ENCODE assay signal across 3 fruit fly cellular contexts in genomic region chr3L:19168717-19169436, dm6.
A peak's percentile ranks its signal among the peaks of the same experiment; 100 is the strongest.
TF ChIP-seq lines count a peak whose summit lies in the region.

No protein-coding gene starts in this region.

- no peak for TF ChIP-seq CTCF in whole organism, embryonic (GFP tag; optimal IDR thresholded peaks at IDR 0.05; lab: Kevin White, UChicago)

TF ChIP-seq in whole organism, embryonic, 481 proteins besides CTCF, POLR2A, EP300 and RAD21 (continues in another document):
- TF ChIP-seq Hr39 (optimal IDR thresholded peaks at IDR 0.05; lab: Kevin White, UChicago): no peak
- peak; percentile 23 for TF ChIP-seq CG12769 (tag; optimal IDR thresholded peaks at IDR 0.05; lab: Kevin White, UChicago)
- TF ChIP-seq mld (GFP tag; IDR thresholded peaks at IDR 0.05; lab: Robert Waterston, UW; ENCODE audit: partially characterized antibody): no peak
- peak; percentile 47; the same call in 1 of the 2 replicates for TF ChIP-seq CG32532 (GFP tag; IDR thresholded peaks at IDR 0.05; lab: Robert Waterston, UW)
- TF ChIP-seq CG10267 (tag; optimal IDR thresholded peaks at IDR 0.05; lab: Kevin White, UChicago): no peak
- TF ChIP-seq caup (GFP tag; optimal IDR thresholded peaks at IDR 0.05; lab: Kevin White, UChicago; ENCODE audit: severe bottlenecking): peak; percentile 71
- peak; percentile 78 for TF ChIP-seq odd (GFP tag; optimal IDR thresholded peaks at IDR 0.05; lab: Kevin White, UChicago)
- TF ChIP-seq CG17829 (tag; optimal IDR thresholded peaks at IDR 0.05; lab: Kevin White, UChicago): no peak
- TF ChIP-seq CG10321 (GFP tag; IDR thresholded peaks at IDR 0.05; lab: Robert Waterston, UW): no peak
- TF ChIP-seq CG2199 (GFP tag; IDR thresholded peaks at IDR 0.05; lab: Robert Waterston, UW): peak; percentile 94; the same call in 2 of the 3 replicates
- peak; percentile 0 for TF ChIP-seq Meics (GFP tag; optimal IDR thresholded peaks at IDR 0.05; lab: Kevin White, UChicago)
- TF ChIP-seq Hmr (GFP tag; optimal IDR thresholded peaks at IDR 0.05; lab: Kevin White, UChicago): peak; percentile 19
- TF ChIP-seq CG9727 (GFP tag; optimal IDR thresholded peaks at IDR 0.05; lab: Kevin White, UChicago): peak; percentile 10
- TF ChIP-seq Ravus (GFP tag; IDR thresholded peaks at IDR 0.05; lab: Robert Waterston, UW): no peak
- peak; percentile 30 for TF ChIP-seq Deaf1 (tag; optimal IDR thresholded peaks at IDR 0.05; lab: Kevin White, UChicago)
- peak in 1 of 2 experiments; percentile 83 for TF ChIP-seq Hr78 (GFP tag; optimal IDR thresholded peaks at IDR 0.05; lab: Kevin White, UChicago)
- TF ChIP-seq Lim3 (GFP tag; IDR thresholded peaks at IDR 0.05; lab: Robert Waterston, UW): peak; percentile 16; the same call in 1 of the 2 replicates
- no peak for TF ChIP-seq sc (optimal IDR thresholded peaks at IDR 0.05; lab: Kevin White, UChicago)
- no peak for TF ChIP-seq sc (GFP tag; optimal IDR thresholded peaks at IDR 0.05; lab: Kevin White, UChicago)
- peak; percentile 29 for TF ChIP-seq slbo (GFP tag; IDR thresholded peaks at IDR 0.05; lab: Robert Waterston, UW)
- peak; percentile 18 for TF ChIP-seq CG1529 (GFP tag; optimal IDR thresholded peaks at IDR 0.05; lab: Kevin White, UChicago)
- TF ChIP-seq corto (GFP tag; optimal IDR thresholded peaks at IDR 0.05; lab: Kevin White, UChicago): no peak
- peak; percentile 16 for TF ChIP-seq CG3407 (GFP tag; optimal IDR thresholded peaks at IDR 0.05; lab: Kevin White, UChicago)
- TF ChIP-seq sqz (GFP tag; optimal IDR thresholded peaks at IDR 0.05; lab: Kevin White, UChicago): peak; percentile 73
- peak; percentile 100 for TF ChIP-seq grn (GFP tag; optimal IDR thresholded peaks at IDR 0.05; lab: Kevin White, UChicago)
- TF ChIP-seq MBD-R2 (GFP tag; IDR thresholded peaks at IDR 0.05; lab: Robert Waterston, UW): no peak
- peak; percentile 1 for TF ChIP-seq psq (GFP tag; optimal IDR thresholded peaks at IDR 0.05; lab: Kevin White, UChicago)
- TF ChIP-seq cg (GFP tag; optimal IDR thresholded peaks at IDR 0.05; lab: Kevin White, UChicago): peak; percentile 20
- peak; percentile 47; the same call in 1 of the 2 replicates for TF ChIP-seq Adf1 (GFP tag; IDR thresholded peaks at IDR 0.05; lab: Robert Waterston, UW)

TF ChIP-seq in whole organism, prepupa, 60 proteins besides CTCF, POLR2A, EP300 and RAD21:
- TF ChIP-seq ss (GFP tag; optimal IDR thresholded peaks at IDR 0.05; lab: Kevin White, UChicago) (peak in 1 of 2 experiments; percentile 59), salr (GFP tag; optimal IDR thresholded peaks at IDR 0.05; lab: Kevin White, UChicago) (no peak), Eip75B (GFP tag; optimal IDR thresholded peaks at IDR 0.05; lab: Kevin White, UChicago) (no peak), pdm3 (GFP tag; optimal IDR thresholded peaks at IDR 0.05; lab: Kevin White, UChicago) (no peak), CG16779 (tag; optimal IDR thresholded peaks at IDR 0.05; lab: Kevin White, UChicago) (no peak), vri (GFP tag; optimal IDR thresholded peaks at IDR 0.05; lab: Kevin White, UChicago) (peak; percentile 85), dsx (GFP tag; optimal IDR thresholded peaks at IDR 0.05; lab: Kevin White, UChicago; ENCODE audit: poor library complexity, severe bottlenecking) (no peak), Eip93F (GFP tag; optimal IDR thresholded peaks at IDR 0.05; lab: Kevin White, UChicago) (peak; percentile 22), svp (GFP tag; lab: Kevin White, UChicago) (peak; percentile 76), fkh (GFP tag; optimal IDR thresholded peaks at IDR 0.05; lab: Kevin White, UChicago) (peak; percentile 93)

TF ChIP-seq in whole organism, wandering third instar larva, 38 proteins besides CTCF, POLR2A, EP300 and RAD21:
- TF ChIP-seq Rel (GFP tag; optimal IDR thresholded peaks at IDR 0.05; lab: Kevin White, UChicago) (no peak), Rel (tag; optimal IDR thresholded peaks at IDR 0.05; lab: Kevin White, UChicago) (peak; percentile 86), Mio (GFP tag; optimal IDR thresholded peaks at IDR 0.05; lab: Kevin White, UChicago) (no peak), h (GFP tag; optimal IDR thresholded peaks at IDR 0.05; lab: Kevin White, UChicago) (peak; percentile 53), Hr83 (GFP tag; optimal IDR thresholded peaks at IDR 0.05; lab: Kevin White, UChicago; ENCODE audit: poor library complexity, severe bottlenecking) (peak; percentile 23)
